Worm (Caenorhabditis elegans) whole organism, early embryonic: ENCODE results near the gene Y6E2A.4.

ENCODE experiments used
- B0310.2 ChIP-seq: sonication (generic microtip); optimal IDR thresholded peaks from 2 replicates; lab custom pipeline; 2016; ENCODE audit warnings: mild to moderate bottlenecking, missing genetic modification characterization, missing compliant biosample characterization
- F13C5.2 ChIP-seq: sonication (generic microtip); optimal IDR thresholded peaks from 2 replicates; lab custom pipeline; 2017; ENCODE audit warnings: mild to moderate bottlenecking, missing genetic modification characterization, inconsistent platforms, missing compliant biosample characterization
- aly-1 ChIP-seq: sonication (generic microtip); optimal IDR thresholded peaks from 2 replicates; lab custom pipeline; 2016; ENCODE audit warnings: missing genetic modification characterization, missing compliant biosample characterization
- ama-1 ChIP-seq: fragments of 150-350 bp; optimal IDR thresholded peaks from 2 replicates; lab custom pipeline; 2014
- ceh-13 ChIP-seq: fragments of 200-800 bp; sonication (Bioruptor generic); optimal IDR thresholded peaks from 2 replicates; lab custom pipeline; 2018; ENCODE audit warnings: mild to moderate bottlenecking, missing genetic modification characterization, missing compliant biosample characterization
- ceh-36 ChIP-seq: sonication (generic microtip); optimal IDR thresholded peaks from 2 replicates; lab custom pipeline; 2016; ENCODE audit warnings: missing genetic modification characterization, inconsistent platforms, missing compliant biosample characterization
- flt-1 ChIP-seq: fragments of 200-800 bp; sonication (Bioruptor generic); IDR thresholded peaks from 2 replicates; pipeline ENCODE4 v1.3.6; 2022; ENCODE audit warnings: missing genetic modification characterization, missing compliant biosample characterization
- hmbx-1 ChIP-seq: sonication (generic microtip); optimal IDR thresholded peaks from 2 replicates; lab custom pipeline; 2016; ENCODE audit warnings: mild to moderate bottlenecking, missing genetic modification characterization, missing compliant biosample characterization
- hnd-1 ChIP-seq: sonication (generic microtip); optimal IDR thresholded peaks from 2 replicates; lab custom pipeline; 2016; ENCODE audit warnings: missing genetic modification characterization, missing compliant biosample characterization
- tbx-11 ChIP-seq: fragments of 200-800 bp; sonication (Bioruptor generic); IDR thresholded peaks from 2 replicates; pipeline ENCODE4 v1.3.6; 2022; ENCODE audit warnings: missing genetic modification characterization, missing compliant biosample characterization
- tbx-37 ChIP-seq: fragments of 200-800 bp; sonication (Bioruptor generic); conservative IDR thresholded peaks from 2 replicates; pipeline ENCODE4 v1.3.6; 2022; ENCODE audit warnings: missing genetic modification reagents, missing genetic modification characterization, missing compliant biosample characterization
- tra-4 ChIP-seq: sonication (generic microtip); optimal IDR thresholded peaks from 2 replicates; lab custom pipeline; 2017; ENCODE audit warnings: missing genetic modification characterization, missing compliant biosample characterization

ce11 chrV:15718562-15718961 is 2.0 kb upstream of the Y6E2A.4 start, which contains the start of gene Y6E2A.5:
- TF ChIP-seq ceh-13 (GFP tag; lab: Kevin White, UChicago) (no peak), ama-1 (lab: Kevin White, UChicago) (no peak), tbx-37 (GFP tag; lab: Robert Waterston, UW) (no peak), hmbx-1 (tag; lab: Kevin White, UChicago) (no peak), aly-1 (tag; lab: Kevin White, UChicago) (no peak), flt-1 (GFP tag; lab: Robert Waterston, UW) (no peak), tra-4 (tag; lab: Kevin White, UChicago) (no peak), ceh-36 (tag; lab: Kevin White, UChicago) (no peak), B0310.2 (tag; lab: Kevin White, UChicago) (no peak), F13C5.2 (tag; lab: Kevin White, UChicago) (no peak), tbx-11 (no peak), hnd-1 (no peak)
